In the genomic region with DNA sequence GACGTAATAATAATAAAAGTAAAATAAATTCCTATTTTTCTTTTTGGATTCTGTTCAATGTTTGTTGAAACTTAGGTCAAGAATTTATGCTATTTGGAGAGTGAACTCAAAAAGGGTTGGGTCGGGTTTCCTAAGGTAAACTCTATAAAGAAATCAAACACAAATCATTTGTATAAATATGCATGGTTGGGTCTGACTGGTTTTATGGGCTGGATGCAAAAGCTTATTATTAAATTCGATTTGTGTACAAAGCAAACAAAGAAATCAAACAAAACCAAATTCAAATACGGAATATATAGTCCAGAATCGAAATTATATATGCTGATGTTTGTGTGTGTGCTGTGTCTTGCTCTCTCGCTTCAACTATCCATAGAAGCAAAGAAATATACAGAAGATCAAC, we compare ENCODE assay signal across 1 fruit fly cellular context.
TF ChIP-seq lines count a peak whose summit lies in the region.

No protein-coding gene starts in this region.

TF ChIP-seq in whole organism, embryonic, 481 proteins besides CTCF, POLR2A, EP300 and RAD21 (continued from another document):
- no peak for TF ChIP-seq az2 (GFP tag; optimal IDR thresholded peaks at IDR 0.05; lab: Kevin White, UChicago)
- TF ChIP-seq CG10209 (GFP tag; optimal IDR thresholded peaks at IDR 0.05; lab: Kevin White, UChicago): peak; percentile 16
- no peak for TF ChIP-seq pfk (GFP tag; optimal IDR thresholded peaks at IDR 0.05; lab: Kevin White, UChicago)
- TF ChIP-seq CG15269 (tag; optimal IDR thresholded peaks at IDR 0.05; lab: Kevin White, UChicago): peak; percentile 34
- no peak for TF ChIP-seq CG3838 (GFP tag; optimal IDR thresholded peaks at IDR 0.05; lab: Kevin White, UChicago)
- no peak for TF ChIP-seq klu (GFP tag; IDR thresholded peaks at IDR 0.05; lab: Robert Waterston, UW)
- TF ChIP-seq Med (GFP tag; lab: Kevin White, UChicago): peak; percentile 82
- peak; percentile 21 for TF ChIP-seq CG1603 (tag; optimal IDR thresholded peaks at IDR 0.05; lab: Kevin White, UChicago)
- no peak for TF ChIP-seq CG12236 (GFP tag; optimal IDR thresholded peaks at IDR 0.05; lab: Kevin White, UChicago)
- peak; percentile 13 for TF ChIP-seq grau (tag; optimal IDR thresholded peaks at IDR 0.05; lab: Kevin White, UChicago)
- no peak for TF ChIP-seq Stat92E (GFP tag; optimal IDR thresholded peaks at IDR 0.05; lab: Kevin White, UChicago)
- TF ChIP-seq CG13775 (GFP tag; optimal IDR thresholded peaks at IDR 0.05; lab: Kevin White, UChicago): no peak
- no peak for TF ChIP-seq hbn (GFP tag; IDR thresholded peaks at IDR 0.05; lab: Robert Waterston, UW; ENCODE audit: partially characterized antibody)
- TF ChIP-seq sd (tag; optimal IDR thresholded peaks at IDR 0.05; lab: Kevin White, UChicago): no peak
- TF ChIP-seq Sry-β (GFP tag; optimal IDR thresholded peaks at IDR 0.05; lab: Kevin White, UChicago): no peak
- no peak for TF ChIP-seq ato (GFP tag; IDR thresholded peaks at IDR 0.05; lab: Robert Waterston, UW; ENCODE audit: partially characterized antibody)
- no peak for TF ChIP-seq ATbp (GFP tag; optimal IDR thresholded peaks at IDR 0.05; lab: Kevin White, UChicago)
- TF ChIP-seq CG14014 (GFP tag; IDR thresholded peaks at IDR 0.05; lab: Robert Waterston, UW): no peak
- TF ChIP-seq sens (GFP tag; lab: Kevin White, UChicago): peak; percentile 71
- TF ChIP-seq CG7357 (GFP tag; IDR thresholded peaks at IDR 0.05; lab: Robert Waterston, UW): no peak
- peak; percentile 33 for TF ChIP-seq bab2 (GFP tag; optimal IDR thresholded peaks at IDR 0.05; lab: Kevin White, UChicago)
- TF ChIP-seq MESR4 (GFP tag; optimal IDR thresholded peaks at IDR 0.05; lab: Kevin White, UChicago): no peak
- peak; percentile 48 for TF ChIP-seq CG2678 (tag; optimal IDR thresholded peaks at IDR 0.05; lab: Kevin White, UChicago)
- TF ChIP-seq btn (GFP tag; optimal IDR thresholded peaks at IDR 0.05; lab: Kevin White, UChicago): no peak
- TF ChIP-seq CG6791 (GFP tag; IDR thresholded peaks at IDR 0.05; lab: Robert Waterston, UW; ENCODE audit: partially characterized antibody): no peak
- no peak for TF ChIP-seq CG2129 (GFP tag; IDR thresholded peaks at IDR 0.05; lab: Robert Waterston, UW; ENCODE audit: partially characterized antibody)
- TF ChIP-seq Blimp-1 (GFP tag; optimal IDR thresholded peaks at IDR 0.05; lab: Kevin White, UChicago): peak; percentile 32
- TF ChIP-seq NFAT (GFP tag; IDR thresholded peaks at IDR 0.05; lab: Robert Waterston, UW): no peak
- no peak for TF ChIP-seq ftz-f1 (GFP tag; optimal IDR thresholded peaks at IDR 0.05; lab: Kevin White, UChicago)
- peak in 1 of 2 experiments; percentile 7 for TF ChIP-seq Eip74EF (GFP tag; optimal IDR thresholded peaks at IDR 0.05; lab: Kevin White, UChicago)
- peak; percentile 13 for TF ChIP-seq CG7839 (tag; optimal IDR thresholded peaks at IDR 0.05; lab: Kevin White, UChicago)
- no peak for TF ChIP-seq CG14667 (GFP tag; IDR thresholded peaks at IDR 0.05; lab: Robert Waterston, UW)
- peak; percentile 29 for TF ChIP-seq Vsx1 (GFP tag; optimal IDR thresholded peaks at IDR 0.05; lab: Kevin White, UChicago)
- TF ChIP-seq Fer3 (tag; optimal IDR thresholded peaks at IDR 0.05; lab: Kevin White, UChicago): peak; percentile 45
- peak; percentile 25 for TF ChIP-seq CG17568 (GFP tag; optimal IDR thresholded peaks at IDR 0.05; lab: Kevin White, UChicago)
- TF ChIP-seq CG4617 (GFP tag; optimal IDR thresholded peaks at IDR 0.05; lab: Kevin White, UChicago; ENCODE audit: borderline replicate concordance): no peak
- no peak for TF ChIP-seq Bgb (GFP tag; IDR thresholded peaks at IDR 0.05; lab: Robert Waterston, UW; ENCODE audit: partially characterized antibody)
- peak; percentile 40 for TF ChIP-seq CG15011 (GFP tag; optimal IDR thresholded peaks at IDR 0.05; lab: Kevin White, UChicago)
- TF ChIP-seq esg (GFP tag; conservative IDR thresholded peaks at IDR 0.05; lab: Robert Waterston, UW): no peak
- TF ChIP-seq C15 (GFP tag; IDR thresholded peaks at IDR 0.05; lab: Robert Waterston, UW): no peak
- no peak for TF ChIP-seq nmo (GFP tag; optimal IDR thresholded peaks at IDR 0.05; lab: Kevin White, UChicago)
- peak; percentile 30 for TF ChIP-seq nau (GFP tag; optimal IDR thresholded peaks at IDR 0.05; lab: Kevin White, UChicago)
- no peak for TF ChIP-seq gsb-n (tag; optimal IDR thresholded peaks at IDR 0.05; lab: Kevin White, UChicago)
- TF ChIP-seq CG17359 (tag; optimal IDR thresholded peaks at IDR 0.05; lab: Kevin White, UChicago): peak; percentile 35
- no peak for TF ChIP-seq bbx (GFP tag; IDR thresholded peaks at IDR 0.05; lab: Robert Waterston, UW; ENCODE audit: partially characterized antibody)
- TF ChIP-seq CG13296 (GFP tag; optimal IDR thresholded peaks at IDR 0.05; lab: Kevin White, UChicago): peak; percentile 54
- no peak for TF ChIP-seq zen2 (GFP tag; IDR thresholded peaks at IDR 0.05; lab: Robert Waterston, UW; ENCODE audit: partially characterized antibody)
- no peak for TF ChIP-seq bowl (GFP tag; IDR thresholded peaks at IDR 0.05; lab: Robert Waterston, UW)
- TF ChIP-seq gem (tag; optimal IDR thresholded peaks at IDR 0.05; lab: Kevin White, UChicago): peak; percentile 36
- no peak for TF ChIP-seq disco-r (GFP tag; optimal IDR thresholded peaks at IDR 0.05; lab: Kevin White, UChicago)
- TF ChIP-seq grn (GFP tag; optimal IDR thresholded peaks at IDR 0.05; lab: Kevin White, UChicago): no peak
- no peak for TF ChIP-seq en (GFP tag; optimal IDR thresholded peaks at IDR 0.05; lab: Kevin White, UChicago)
- TF ChIP-seq Deaf1 (tag; optimal IDR thresholded peaks at IDR 0.05; lab: Kevin White, UChicago): no peak
- TF ChIP-seq CG12769 (tag; optimal IDR thresholded peaks at IDR 0.05; lab: Kevin White, UChicago): peak; percentile 55
- TF ChIP-seq CG16815 (GFP tag; optimal IDR thresholded peaks at IDR 0.05; lab: Kevin White, UChicago): no peak
- peak; percentile 19 for TF ChIP-seq CG6854 (GFP tag; optimal IDR thresholded peaks at IDR 0.05; lab: Kevin White, UChicago)
- TF ChIP-seq CG9437 (GFP tag; optimal IDR thresholded peaks at IDR 0.05; lab: Kevin White, UChicago): no peak
- TF ChIP-seq CG11723 (GFP tag; optimal IDR thresholded peaks at IDR 0.05; lab: Kevin White, UChicago): no peak
- TF ChIP-seq caup (GFP tag; optimal IDR thresholded peaks at IDR 0.05; lab: Kevin White, UChicago; ENCODE audit: severe bottlenecking): peak; percentile 66
- TF ChIP-seq CG16863 (GFP tag; optimal IDR thresholded peaks at IDR 0.05; lab: Kevin White, UChicago): no peak
- TF ChIP-seq Fer1 (GFP tag; optimal IDR thresholded peaks at IDR 0.05; lab: Kevin White, UChicago): peak; percentile 36
- TF ChIP-seq CG18599 (GFP tag; optimal IDR thresholded peaks at IDR 0.05; lab: Kevin White, UChicago): peak; percentile 44
- no peak for TF ChIP-seq HLH54F (GFP tag; optimal IDR thresholded peaks at IDR 0.05; lab: Kevin White, UChicago)
- TF ChIP-seq CG10147 (GFP tag; optimal IDR thresholded peaks at IDR 0.05; lab: Kevin White, UChicago): no peak
- no peak for TF ChIP-seq cwo (GFP tag; optimal IDR thresholded peaks at IDR 0.05; lab: Kevin White, UChicago)
- no peak for TF ChIP-seq CG8281 (tag; optimal IDR thresholded peaks at IDR 0.05; lab: Kevin White, UChicago)
- TF ChIP-seq nerfin-1 (tag; optimal IDR thresholded peaks at IDR 0.05; lab: Kevin White, UChicago): no peak
- no peak for TF ChIP-seq CG7372 (GFP tag; IDR thresholded peaks at IDR 0.05; lab: Robert Waterston, UW)
- peak; percentile 57 for TF ChIP-seq HHEX (GFP tag; optimal IDR thresholded peaks at IDR 0.05; lab: Kevin White, UChicago)
- TF ChIP-seq CG6765 (GFP tag; optimal IDR thresholded peaks at IDR 0.05; lab: Kevin White, UChicago): peak; percentile 32
- TF ChIP-seq pita (GFP tag; optimal IDR thresholded peaks at IDR 0.05; lab: Kevin White, UChicago): no peak
- no peak; the same call in 2 of the 3 replicates for TF ChIP-seq Dbx (GFP tag; IDR thresholded peaks at IDR 0.05; lab: Robert Waterston, UW)
- TF ChIP-seq CG8290 (GFP tag; optimal IDR thresholded peaks at IDR 0.05; lab: Kevin White, UChicago): no peak
- TF ChIP-seq CG8290 (tag; optimal IDR thresholded peaks at IDR 0.05; lab: Kevin White, UChicago): peak in 1 of 2 experiments; percentile 73
- TF ChIP-seq CG5180 (GFP tag; optimal IDR thresholded peaks at IDR 0.05; lab: Kevin White, UChicago): no peak
- no peak for TF ChIP-seq run (tag; optimal IDR thresholded peaks at IDR 0.05; lab: Kevin White, UChicago)
- peak; percentile 17 for TF ChIP-seq BtbVII (GFP tag; optimal IDR thresholded peaks at IDR 0.05; lab: Kevin White, UChicago)
- no peak for TF ChIP-seq bigmax (GFP tag; optimal IDR thresholded peaks at IDR 0.05; lab: Kevin White, UChicago)
- no peak for TF ChIP-seq Ravus (GFP tag; IDR thresholded peaks at IDR 0.05; lab: Robert Waterston, UW)
- peak; percentile 66 for TF ChIP-seq PHDP (tag; optimal IDR thresholded peaks at IDR 0.05; lab: Kevin White, UChicago)
- no peak for TF ChIP-seq ind (GFP tag; optimal IDR thresholded peaks at IDR 0.05; lab: Kevin White, UChicago)
- TF ChIP-seq Tbp (GFP tag; optimal IDR thresholded peaks at IDR 0.05; lab: Kevin White, UChicago): no peak
- peak; percentile 48 for TF ChIP-seq Meics (GFP tag; optimal IDR thresholded peaks at IDR 0.05; lab: Kevin White, UChicago)
- no peak for TF ChIP-seq CG13624 (GFP tag; optimal IDR thresholded peaks at IDR 0.05; lab: Kevin White, UChicago)
- peak; percentile 8 for TF ChIP-seq HmgZ (tag; optimal IDR thresholded peaks at IDR 0.05; lab: Kevin White, UChicago)
- TF ChIP-seq slbo (GFP tag; IDR thresholded peaks at IDR 0.05; lab: Robert Waterston, UW): no peak
- TF ChIP-seq nom (GFP tag; optimal IDR thresholded peaks at IDR 0.05; lab: Kevin White, UChicago): no peak
- TF ChIP-seq CG10543 (GFP tag; optimal IDR thresholded peaks at IDR 0.05; lab: Kevin White, UChicago): peak; percentile 28
- no peak for TF ChIP-seq ham (GFP tag; IDR thresholded peaks at IDR 0.05; lab: Robert Waterston, UW)
- no peak for TF ChIP-seq CG17612 (GFP tag; IDR thresholded peaks at IDR 0.05; lab: Robert Waterston, UW)
- TF ChIP-seq Mes4 (GFP tag; optimal IDR thresholded peaks at IDR 0.05; lab: Kevin White, UChicago): no peak
